Worm (Caenorhabditis elegans) whole organism, midembryonic: ENCODE data around the gene F53B1.8.

Source experiments
- T22C8.4 ChIP-seq: fragments of 200-800 bp; sonication (Bioruptor generic); IDR thresholded peaks from 2 replicates; pipeline ENCODE4 v1.3.6; 2022; ENCODE audit warnings: missing genetic modification characterization, missing compliant biosample characterization
- cog-1 ChIP-seq: sonication (generic microtip); optimal IDR thresholded peaks from 2 replicates; lab custom pipeline; 2016; ENCODE audit warnings: missing genetic modification characterization, missing compliant biosample characterization
- flt-1 ChIP-seq: fragments of 200-800 bp; sonication (Bioruptor generic); IDR thresholded peaks from 2 replicates; pipeline ENCODE4 v1.3.6; 2022; ENCODE audit warnings: missing genetic modification characterization, missing compliant biosample characterization
- klf-2 ChIP-seq: fragments of 200-800 bp; sonication (Bioruptor generic); conservative IDR thresholded peaks from 2 replicates; pipeline ENCODE4 v1.3.6; 2022; ENCODE audit warnings: missing genetic modification reagents, missing genetic modification characterization, missing compliant biosample characterization
- med-1 ChIP-seq: sonication (generic microtip); optimal IDR thresholded peaks from 2 replicates; lab custom pipeline; 2017; ENCODE audit warnings: missing genetic modification characterization, mild to moderate bottlenecking, missing compliant biosample characterization, antibody characterized with exemption, missing genetic modification reagents; ENCODE audit not compliant: insufficient read depth
- ref-1 ChIP-seq: fragments of 200-800 bp; sonication (Bioruptor generic); conservative IDR thresholded peaks from 2 replicates; pipeline ENCODE4 v1.3.6; 2022; ENCODE audit warnings: missing genetic modification reagents, missing genetic modification characterization, missing compliant biosample characterization
- tab-1 ChIP-seq: fragments of 200-800 bp; sonication (Bioruptor generic); IDR thresholded peaks from 2 replicates; pipeline ENCODE4 v1.3.6; 2022; ENCODE audit warnings: missing genetic modification characterization, missing compliant biosample characterization
- ztf-23 ChIP-seq: fragments of 200-800 bp; sonication (Bioruptor generic); IDR thresholded peaks from 2 replicates; pipeline ENCODE4 v1.3.6; 2022; ENCODE audit warnings: missing genetic modification reagents, missing genetic modification characterization, missing compliant biosample characterization
- ztf-29 ChIP-seq: fragments of 200-800 bp; sonication (Bioruptor generic); IDR thresholded peaks from 2 replicates; pipeline ENCODE4 v1.3.6; 2022; ENCODE audit warnings: missing genetic modification reagents, missing genetic modification characterization, missing compliant biosample characterization

DNA sequence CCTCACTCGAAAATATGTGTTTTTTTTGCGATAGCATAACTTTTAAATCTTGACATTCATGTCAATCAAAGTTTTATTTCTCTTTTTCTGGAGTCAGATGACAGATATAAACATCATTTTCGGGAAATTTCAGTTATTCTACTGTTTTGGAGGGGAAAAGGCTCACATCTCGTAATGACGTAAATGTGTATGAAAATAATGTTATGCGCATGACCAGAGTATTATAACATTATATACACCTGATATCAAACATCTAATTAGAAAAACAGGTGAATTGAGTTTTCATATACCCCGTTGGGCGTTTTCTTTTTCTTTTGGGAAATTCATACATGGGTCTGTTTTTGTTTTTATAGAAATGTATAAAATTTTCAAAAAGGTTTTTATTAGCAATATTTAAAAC, 14.2 kb upstream of the F53B1.8 start:
- TF ChIP-seq cog-1 (no peak), flt-1 (GFP tag; lab: Robert Waterston, UW) (no peak), med-1 (no peak), T22C8.4 (no peak), tab-1 (GFP tag; lab: Robert Waterston, UW) (no peak), ref-1 (no peak), ztf-23 (no peak), klf-2 (GFP tag; lab: Robert Waterston, UW) (no peak), ztf-29 (GFP tag; lab: Robert Waterston, UW) (no peak)
